Fruit fly (Drosophila melanogaster) whole organism, embryonic: ENCODE measurements around the gene CG13984.

Source experiments
- Abd-B ChIP-seq: fragments of 200-800 bp; sonication (Bioruptor generic); optimal IDR thresholded peaks from 2 replicates; lab custom pipeline; 2018; ENCODE audit warnings: missing biosample characterization, mild to moderate bottlenecking, missing genetic modification characterization, moderate library complexity
- Ada2b ChIP-seq: fragments of 200-800 bp; sonication (Bioruptor generic); IDR thresholded peaks from 2 replicates; pipeline ENCODE4 v1.3.6; 2022; ENCODE audit warnings: missing biosample characterization, missing genetic modification characterization
- Adf1 ChIP-seq: fragments of 200-800 bp; sonication (Bioruptor generic); IDR thresholded peaks from 2 replicates; pipeline ENCODE4 v1.3.6; 2022; ENCODE audit warnings: missing biosample characterization, missing genetic modification characterization
- Antp ChIP-seq: fragments of 200-800 bp; sonication (Bioruptor generic); optimal IDR thresholded peaks from 3 replicates; lab custom pipeline; 2016; ENCODE audit warnings: missing biosample characterization, missing genetic modification characterization
- Bdp1 ChIP-seq: fragments of 200-800 bp; sonication (Bioruptor generic); optimal IDR thresholded peaks from 3 replicates; lab custom pipeline; 2016; ENCODE audit warnings: missing biosample characterization, missing genetic modification characterization
- Bteb2 ChIP-seq: fragments of 200-800 bp; sonication (Bioruptor generic); optimal IDR thresholded peaks from 2 replicates; lab custom pipeline; 2016; ENCODE audit warnings: missing biosample characterization, missing genetic modification characterization
- CG10209 ChIP-seq: fragments of 200-800 bp; sonication (Bioruptor generic); optimal IDR thresholded peaks from 3 replicates; lab custom pipeline; 2017; ENCODE audit warnings: missing biosample characterization, mild to moderate bottlenecking, missing genetic modification characterization, missing genetic modification reagents
- CG11093 ChIP-seq: fragments of 200-800 bp; sonication (Bioruptor generic); IDR thresholded peaks from 3 replicates; pipeline ENCODE4 v1.3.6; 2022; ENCODE audit warnings: missing biosample characterization, missing genetic modification characterization
- CG13894 ChIP-seq: fragments of 200-800 bp; sonication (Bioruptor generic); optimal IDR thresholded peaks from 3 replicates; lab custom pipeline; 2018; ENCODE audit warnings: missing biosample characterization, mild to moderate bottlenecking, missing genetic modification characterization, moderate library complexity
- CG15696 ChIP-seq: fragments of 200-800 bp; sonication (Bioruptor generic); optimal IDR thresholded peaks from 2 replicates; lab custom pipeline; 2019; ENCODE audit warnings: missing biosample characterization, mild to moderate bottlenecking, missing genetic modification characterization, moderate library complexity
- CG17359 ChIP-seq: fragments of 200-800 bp; sonication (Bioruptor generic); optimal IDR thresholded peaks from 3 replicates; lab custom pipeline; 2018; ENCODE audit warnings: missing biosample characterization, mild to moderate bottlenecking, missing genetic modification characterization, moderate library complexity
- CG1792 ChIP-seq: fragments of 200-800 bp; sonication (Bioruptor generic); optimal IDR thresholded peaks from 2 replicates; lab custom pipeline; 2016; ENCODE audit warnings: missing biosample characterization, missing genetic modification characterization
- CG1832 ChIP-seq: fragments of 200-800 bp; sonication (Bioruptor generic); optimal IDR thresholded peaks from 2 replicates; lab custom pipeline; 2017; ENCODE audit warnings: missing biosample characterization, mild to moderate bottlenecking, missing genetic modification characterization, inconsistent platforms
- CG2712 ChIP-seq: fragments of 200-800 bp; optimal IDR thresholded peaks from 3 replicates; lab custom pipeline; 2019; ENCODE audit warnings: missing biosample characterization, mild to moderate bottlenecking, missing genetic modification characterization, moderate library complexity
- CG30431 ChIP-seq: fragments of 200-800 bp; sonication (Bioruptor generic); optimal IDR thresholded peaks from 2 replicates; lab custom pipeline; 2017; ENCODE audit warnings: missing biosample characterization, missing genetic modification characterization
- CG31224 ChIP-seq: fragments of 200-800 bp; sonication (Bioruptor generic); IDR thresholded peaks from 2 replicates; pipeline ENCODE4 v1.3.6; 2022; ENCODE audit warnings: missing biosample characterization, missing genetic modification characterization
- CG32767 ChIP-seq: fragments of 200-800 bp; sonication (Bioruptor generic); IDR thresholded peaks from 2 replicates; pipeline ENCODE4 v1.3.6; 2022; ENCODE audit warnings: missing biosample characterization, missing genetic modification characterization
- CG34224 ChIP-seq: fragments of 200-800 bp; sonication (Bioruptor generic); IDR thresholded peaks from 3 replicates; pipeline ENCODE4 v1.3.6; 2022; ENCODE audit warnings: missing biosample characterization, missing genetic modification characterization; ENCODE audit not compliant: partially characterized antibody
- CG43689 ChIP-seq: fragments of 200-800 bp; sonication (Bioruptor generic); IDR thresholded peaks from 2 replicates; pipeline ENCODE4 v1.3.6; 2022; ENCODE audit warnings: missing biosample characterization, missing genetic modification characterization
- CG7745 ChIP-seq: fragments of 200-800 bp; sonication (Bioruptor generic); optimal IDR thresholded peaks from 2 replicates; lab custom pipeline; 2018; ENCODE audit warnings: missing biosample characterization, mild to moderate bottlenecking, missing genetic modification characterization, moderate library complexity
- CG9609 ChIP-seq: fragments of 200-800 bp; sonication (Bioruptor generic); optimal IDR thresholded peaks from 3 replicates; lab custom pipeline; 2016; ENCODE audit warnings: missing biosample characterization, missing genetic modification characterization
- Dfd ChIP-seq, 2 experiments: fragments of >200 bp; optimal IDR thresholded peaks; 2 replicates each; lab custom pipeline; 2017; ENCODE audit warnings: missing biosample characterization in 2 of 2, missing genetic modification characterization in 2 of 2
- Gug ChIP-seq: fragments of 200-800 bp; sonication (Bioruptor generic); IDR thresholded peaks from 4 replicates; pipeline ENCODE4 v1.3.6; 2022; ENCODE audit warnings: missing biosample characterization, missing genetic modification characterization
- Hand ChIP-seq: fragments of 200-800 bp; sonication (Bioruptor generic); optimal IDR thresholded peaks from 2 replicates; lab custom pipeline; 2017; ENCODE audit warnings: mild to moderate bottlenecking, missing biosample characterization, missing genetic modification reagents, missing genetic modification characterization
- NK7.1 ChIP-seq: fragments of 200-800 bp; sonication (Bioruptor generic); optimal IDR thresholded peaks from 3 replicates; lab custom pipeline; 2016; ENCODE audit warnings: missing biosample characterization, missing genetic modification characterization
- Optix ChIP-seq: fragments of 200-800 bp; sonication (Bioruptor generic); IDR thresholded peaks from 3 replicates; pipeline ENCODE4 v1.3.6; 2022; ENCODE audit warnings: missing biosample characterization, missing genetic modification characterization
- Poxn ChIP-seq: fragments of 200-800 bp; sonication (Bioruptor generic); IDR thresholded peaks from 2 replicates; pipeline ENCODE4 v1.3.6; 2022; ENCODE audit warnings: missing biosample characterization, missing genetic modification characterization
- Rx ChIP-seq: fragments of 200-800 bp; sonication (Bioruptor generic); IDR thresholded peaks from 2 replicates; pipeline ENCODE4 v1.3.6; 2022; ENCODE audit warnings: missing biosample characterization, missing genetic modification characterization
- Sin3A ChIP-seq: fragments of >200 bp; optimal IDR thresholded peaks from 2 replicates; lab custom pipeline; 2018
- Trl ChIP-seq, 3 experiments: fragments of >200 bp in 2 of 3; fragments of 200-800 bp in 1 of 3; sonication (Bioruptor generic) in 1 of 3; optimal IDR thresholded peaks; 2 replicates in 1 of 3; 3 replicates in 2 of 3; lab custom pipeline; 2016 to 2017; ENCODE audit warnings: missing biosample characterization in 1 of 3, missing genetic modification characterization in 1 of 3
- Xbp1 ChIP-seq: fragments of 200-800 bp; sonication (Bioruptor generic); optimal IDR thresholded peaks from 3 replicates; lab custom pipeline; 2016; ENCODE audit warnings: missing biosample characterization, mild to moderate bottlenecking, missing genetic modification characterization
- bowl ChIP-seq: fragments of 200-800 bp; sonication (Bioruptor generic); IDR thresholded peaks from 2 replicates; pipeline ENCODE4 v1.3.6; 2022; ENCODE audit warnings: missing biosample characterization, missing genetic modification characterization
- ci ChIP-seq: fragments of 200-800 bp; sonication (Bioruptor generic); IDR thresholded peaks from 3 replicates; pipeline ENCODE4 v1.3.6; 2022; ENCODE audit warnings: missing biosample characterization, missing genetic modification characterization
- crol ChIP-seq: fragments of 200-800 bp; sonication (Bioruptor generic); IDR thresholded peaks from 2 replicates; pipeline ENCODE4 v1.3.6; 2022; ENCODE audit warnings: missing biosample characterization, missing genetic modification characterization
- cwo ChIP-seq: fragments of 200-800 bp; sonication (Bioruptor generic); optimal IDR thresholded peaks from 3 replicates; lab custom pipeline; 2017; ENCODE audit warnings: missing biosample characterization, missing genetic modification characterization, mild to moderate bottlenecking, moderate library complexity, missing genetic modification reagents
- gfzf ChIP-seq: fragments of 200-800 bp; sonication (Bioruptor generic); optimal IDR thresholded peaks from 2 replicates; lab custom pipeline; 2016; ENCODE audit warnings: missing biosample characterization, mild to moderate bottlenecking, missing genetic modification characterization, moderate library complexity
- grn ChIP-seq: fragments of 200-800 bp; sonication (Bioruptor generic); optimal IDR thresholded peaks from 3 replicates; lab custom pipeline; 2017; ENCODE audit warnings: missing biosample characterization, missing genetic modification characterization
- gsb ChIP-seq: fragments of 200-800 bp; sonication (Bioruptor generic); IDR thresholded peaks from 2 replicates; pipeline ENCODE4 v1.3.6; 2022; ENCODE audit warnings: missing biosample characterization, missing genetic modification characterization
- gt ChIP-seq: fragments of 200-800 bp; sonication (Bioruptor generic); IDR thresholded peaks from 2 replicates; pipeline ENCODE4 v1.3.6; 2022; ENCODE audit warnings: missing biosample characterization, missing genetic modification characterization
- her ChIP-seq: fragments of 200-800 bp; sonication (Bioruptor generic); optimal IDR thresholded peaks from 2 replicates; lab custom pipeline; 2016; ENCODE audit warnings: missing biosample characterization, missing genetic modification characterization
- inv ChIP-seq: fragments of 200-800 bp; sonication (Bioruptor generic); IDR thresholded peaks from 2 replicates; pipeline ENCODE4 v1.3.6; 2022; ENCODE audit warnings: missing biosample characterization, missing genetic modification characterization; ENCODE audit not compliant: partially characterized antibody
- lab ChIP-seq: fragments of 200-800 bp; sonication (Bioruptor generic); optimal IDR thresholded peaks from 3 replicates; lab custom pipeline; 2017; ENCODE audit warnings: missing biosample characterization, missing genetic modification characterization, mild to moderate bottlenecking, moderate library complexity, missing genetic modification reagents
- lilli ChIP-seq: fragments of 200-800 bp; sonication (Bioruptor generic); optimal IDR thresholded peaks from 3 replicates; lab custom pipeline; 2016; ENCODE audit warnings: missing biosample characterization, missing genetic modification characterization
- mam ChIP-seq: fragments of 200-800 bp; sonication (Bioruptor generic); optimal IDR thresholded peaks from 3 replicates; lab custom pipeline; 2016; ENCODE audit warnings: missing biosample characterization, missing genetic modification characterization
- nmo ChIP-seq: fragments of 200-800 bp; sonication (Bioruptor generic); optimal IDR thresholded peaks from 2 replicates; lab custom pipeline; 2018; ENCODE audit warnings: missing biosample characterization, mild to moderate bottlenecking, missing genetic modification characterization, moderate library complexity
- odd ChIP-seq: fragments of 200-800 bp; sonication (Bioruptor generic); optimal IDR thresholded peaks from 2 replicates; lab custom pipeline; 2017; ENCODE audit warnings: missing biosample characterization, mild to moderate bottlenecking, missing genetic modification characterization
- p53 ChIP-seq: fragments of 200-800 bp; sonication (Bioruptor generic); optimal IDR thresholded peaks from 2 replicates; lab custom pipeline; 2016; ENCODE audit warnings: missing biosample characterization, missing genetic modification characterization
- pros ChIP-seq: fragments of 200-800 bp; sonication (Bioruptor generic); optimal IDR thresholded peaks from 3 replicates; lab custom pipeline; 2019; ENCODE audit warnings: missing biosample characterization, mild to moderate bottlenecking, missing genetic modification characterization, moderate library complexity
- sens-2 ChIP-seq: fragments of 200-800 bp; sonication (Bioruptor generic); IDR thresholded peaks from 2 replicates; pipeline ENCODE4 v1.3.6; 2022; ENCODE audit warnings: missing biosample characterization, missing genetic modification characterization
- sima ChIP-seq: fragments of 200-800 bp; sonication (Bioruptor generic); optimal IDR thresholded peaks from 2 replicates; lab custom pipeline; 2016; ENCODE audit warnings: missing biosample characterization, missing genetic modification characterization
- tgo ChIP-seq: fragments of 200-800 bp; sonication (Bioruptor generic); IDR thresholded peaks from 3 replicates; pipeline ENCODE4 v1.3.6; 2022; ENCODE audit warnings: missing biosample characterization, missing genetic modification characterization
- trh ChIP-seq: fragments of 200-800 bp; sonication (Bioruptor generic); optimal IDR thresholded peaks from 2 replicates; lab custom pipeline; 2016; ENCODE audit warnings: missing biosample characterization, missing genetic modification characterization
- wek ChIP-seq: fragments of 200-800 bp; sonication (Bioruptor generic); optimal IDR thresholded peaks from 3 replicates; lab custom pipeline; 2018; ENCODE audit warnings: missing biosample characterization, mild to moderate bottlenecking, missing genetic modification characterization, moderate library complexity

Gene CG13984

dm6 chr2L:6283376-6283775 lies 25.2 kb upstream of the CG13984 start (continued):
- TF ChIP-seq crol (GFP tag; lab: Robert Waterston, UW) (no peak), CG32767 (GFP tag; lab: Robert Waterston, UW) (no peak), grn (no peak), Adf1 (no peak), Gug (GFP tag; lab: Robert Waterston, UW) (no peak), CG30431 (GFP tag; lab: Kevin White, UChicago) (no peak), CG10209 (GFP tag; lab: Kevin White, UChicago) (peak; percentile 52), CG34224 (GFP tag; lab: Robert Waterston, UW) (no peak), CG17359 (tag; lab: Kevin White, UChicago) (peak; percentile 53), tgo (GFP tag; lab: Robert Waterston, UW) (no peak), odd (peak; percentile 71), cwo (GFP tag; lab: Kevin White, UChicago) (no peak), CG31224 (GFP tag; lab: Robert Waterston, UW) (no peak), pros (GFP tag; lab: Kevin White, UChicago) (no peak), lab (peak; percentile 52), CG1792 (GFP tag; lab: Kevin White, UChicago) (no peak), Abd-B (GFP tag; lab: Kevin White, UChicago) (no peak), Poxn (no peak), Trl (optimal IDR thresholded peaks at IDR 0.05; lab: Kevin White, UChicago) (no peak), Trl (GFP tag; optimal IDR thresholded peaks at IDR 0.05; lab: Kevin White, UChicago) (peak; percentile 4), Hand (no peak), sens-2 (GFP tag; lab: Robert Waterston, UW) (no peak), CG1832 (GFP tag; lab: Kevin White, UChicago) (no peak), bowl (GFP tag; lab: Robert Waterston, UW) (no peak), inv (GFP tag; lab: Robert Waterston, UW) (no peak), Bteb2 (GFP tag; lab: Kevin White, UChicago) (no peak), CG9609 (GFP tag; lab: Kevin White, UChicago) (no peak), CG43689 (no peak), NK7.1 (GFP tag; lab: Kevin White, UChicago) (no peak), Ada2b (GFP tag; lab: Robert Waterston, UW) (no peak), nmo (GFP tag; lab: Kevin White, UChicago) (no peak), trh (GFP tag; lab: Kevin White, UChicago) (no peak), wek (peak; percentile 65), Bdp1 (GFP tag; lab: Kevin White, UChicago) (no peak), gfzf (GFP tag; lab: Kevin White, UChicago) (no peak), CG2712 (tag; lab: Kevin White, UChicago) (peak; percentile 51), Rx (GFP tag; lab: Robert Waterston, UW) (no peak), Dfd (GFP tag; optimal IDR thresholded peaks at IDR 0.05; lab: Kevin White, UChicago) (no peak), Optix (no peak), mam (no peak), CG13894 (no peak), Antp (GFP tag; lab: Kevin White, UChicago) (no peak), Xbp1 (no peak), ci (GFP tag; lab: Robert Waterston, UW) (peak; percentile 45; the same call in 1 of the 3 replicates), p53 (GFP tag; lab: Kevin White, UChicago) (no peak), lilli (no peak), CG7745 (tag; lab: Kevin White, UChicago) (no peak), Sin3A (lab: Kevin White, UChicago) (no peak), her (GFP tag; lab: Kevin White, UChicago) (no peak), CG15696 (tag; lab: Kevin White, UChicago) (peak; percentile 56), gt (GFP tag; lab: Robert Waterston, UW) (no peak), CG11093 (no peak), sima (GFP tag; lab: Kevin White, UChicago) (no peak), gsb (GFP tag; lab: Robert Waterston, UW) (no peak)
